Worm (Caenorhabditis elegans) whole organism, young adult: ENCODE results near the gene F55G11.8.

Experiments used
- B0035.1 ChIP-seq: sonication (generic microtip); optimal IDR thresholded peaks from 2 replicates; lab custom pipeline; 2016; ENCODE audit warnings: missing genetic modification characterization, mild to moderate bottlenecking, missing compliant biosample characterization, missing genotype, missing genetic modification reagents
- B0261.1 ChIP-seq: sonication (generic microtip); optimal IDR thresholded peaks from 2 replicates; lab custom pipeline; 2016; ENCODE audit warnings: mild to moderate bottlenecking, missing genetic modification characterization, moderate library complexity, missing compliant biosample characterization
- B0336.3 ChIP-seq: fragments of 200-800 bp; sonication (Bioruptor generic); IDR thresholded peaks from 2 replicates; pipeline ENCODE4 v1.3.6; 2022; ENCODE audit warnings: missing genetic modification characterization, missing compliant biosample characterization
- F23B12.7 ChIP-seq: sonication (generic microtip); optimal IDR thresholded peaks from 2 replicates; lab custom pipeline; 2017; ENCODE audit warnings: missing genetic modification characterization, mild to moderate bottlenecking, missing compliant biosample characterization, antibody characterized with exemption, moderate library complexity; ENCODE audit not compliant: insufficient read depth
- F57C9.4 ChIP-seq: sonication (generic microtip); optimal IDR thresholded peaks from 2 replicates; lab custom pipeline; 2017; ENCODE audit warnings: mild to moderate bottlenecking, missing genetic modification characterization, missing compliant biosample characterization
- K12H6.12 ChIP-seq: fragments of 200-800 bp; sonication (Bioruptor generic); optimal IDR thresholded peaks from 2 replicates; lab custom pipeline; 2018; ENCODE audit warnings: mild to moderate bottlenecking, missing genetic modification characterization, missing compliant biosample characterization
- Y53F4B.3 ChIP-seq: fragments of 200-800 bp; sonication (Bioruptor generic); IDR thresholded peaks from 2 replicates; pipeline ENCODE4 v1.3.6; 2022; ENCODE audit warnings: missing genetic modification reagents, missing genetic modification characterization, missing compliant biosample characterization
- aptf-3 ChIP-seq: fragments of 200-800 bp; sonication (Bioruptor generic); IDR thresholded peaks from 2 replicates; pipeline ENCODE4 v1.3.6; 2022; ENCODE audit warnings: missing genetic modification characterization, missing compliant biosample characterization
- attf-5 ChIP-seq: fragments of 200-800 bp; sonication (Bioruptor generic); optimal IDR thresholded peaks from 2 replicates; lab custom pipeline; 2018; ENCODE audit warnings: mild to moderate bottlenecking, missing genetic modification characterization, missing compliant biosample characterization
- bed-2 ChIP-seq: fragments of 200-800 bp; sonication (Bioruptor generic); IDR thresholded peaks from 2 replicates; pipeline ENCODE4 v1.3.6; 2022; ENCODE audit warnings: missing genetic modification reagents, missing genetic modification characterization, missing compliant biosample characterization
- cebp-2 ChIP-seq: fragments of 200-800 bp; sonication (Bioruptor generic); IDR thresholded peaks from 2 replicates; pipeline ENCODE4 v1.3.6; 2022; ENCODE audit warnings: missing genetic modification characterization, missing compliant biosample characterization
- ceh-27 ChIP-seq: fragments of 200-800 bp; sonication (Bioruptor generic); optimal IDR thresholded peaks from 2 replicates; lab custom pipeline; 2018; ENCODE audit warnings: mild to moderate bottlenecking, missing genetic modification characterization, moderate library complexity, missing compliant biosample characterization
- ceh-91 ChIP-seq: fragments of 200-800 bp; sonication (Bioruptor generic); IDR thresholded peaks from 2 replicates; pipeline ENCODE4 v1.3.6; 2022; ENCODE audit warnings: missing genetic modification reagents, missing genetic modification characterization, missing compliant biosample characterization
- chd-7 ChIP-seq: sonication (generic microtip); optimal IDR thresholded peaks from 2 replicates; lab custom pipeline; 2016; ENCODE audit warnings: mild to moderate bottlenecking, missing genetic modification characterization, moderate library complexity, missing compliant biosample characterization
- dox-1 ChIP-seq: fragments of 200-800 bp; sonication (Bioruptor generic); IDR thresholded peaks from 2 replicates; pipeline ENCODE4 v1.3.6; 2022; ENCODE audit warnings: missing genetic modification reagents, missing genetic modification characterization, missing compliant biosample characterization
- dpff-1 ChIP-seq: sonication (generic microtip); optimal IDR thresholded peaks from 2 replicates; lab custom pipeline; 2017; ENCODE audit warnings: mild to moderate bottlenecking, missing genetic modification characterization, missing compliant biosample characterization
- dpl-1 ChIP-seq: fragments of 150-350 bp; optimal IDR thresholded peaks from 2 replicates; lab custom pipeline; 2014; ENCODE audit warnings: missing biosample characterization, missing genetic modification reagents, missing genetic modification characterization
- egl-44 ChIP-seq: fragments of 200-800 bp; sonication (Bioruptor generic); IDR thresholded peaks from 2 replicates; pipeline ENCODE4 v1.3.6; 2022; ENCODE audit warnings: missing genetic modification reagents, missing genetic modification characterization, missing compliant biosample characterization
- egrh-3 ChIP-seq: fragments of 200-800 bp; sonication (Bioruptor generic); IDR thresholded peaks from 2 replicates; pipeline ENCODE4 v1.3.6; 2022; ENCODE audit warnings: missing genetic modification reagents, missing genetic modification characterization, missing compliant biosample characterization
- fkh-3 ChIP-seq: sonication (generic microtip); optimal IDR thresholded peaks from 2 replicates; lab custom pipeline; 2016; ENCODE audit warnings: mild to moderate bottlenecking, missing genetic modification characterization, missing compliant biosample characterization
- gei-17 ChIP-seq: fragments of 200-800 bp; sonication (Bioruptor generic); optimal IDR thresholded peaks from 2 replicates; lab custom pipeline; 2018; ENCODE audit warnings: mild to moderate bottlenecking, missing genetic modification characterization, missing compliant biosample characterization
- him-1 ChIP-seq: sonication (generic microtip); optimal IDR thresholded peaks from 2 replicates; lab custom pipeline; 2016; ENCODE audit warnings: missing genotype, missing genetic modification reagents, missing genetic modification characterization, missing compliant biosample characterization
- hmg-1.2 ChIP-seq: fragments of 200-800 bp; sonication (Bioruptor generic); IDR thresholded peaks from 2 replicates; pipeline ENCODE4 v1.3.6; 2022; ENCODE audit warnings: missing genetic modification reagents, missing genetic modification characterization, missing compliant biosample characterization
- hmg-20 ChIP-seq: fragments of 200-800 bp; sonication (Bioruptor generic); IDR thresholded peaks from 2 replicates; pipeline ENCODE4 v1.3.6; 2022; ENCODE audit warnings: missing genetic modification reagents, missing genetic modification characterization, missing compliant biosample characterization
- lin-26 ChIP-seq: fragments of 200-800 bp; sonication (Bioruptor generic); IDR thresholded peaks from 2 replicates; pipeline ENCODE4 v1.3.6; 2022; ENCODE audit warnings: missing genetic modification reagents, missing genetic modification characterization, missing compliant biosample characterization
- lin-54 ChIP-seq: fragments of 200-800 bp; sonication (Bioruptor generic); optimal IDR thresholded peaks from 2 replicates; lab custom pipeline; 2018; ENCODE audit warnings: mild to moderate bottlenecking, missing genetic modification characterization, missing compliant biosample characterization
- lir-1 ChIP-seq: fragments of 200-800 bp; sonication (Bioruptor generic); conservative IDR thresholded peaks from 2 replicates; pipeline ENCODE4 v1.3.6; 2022; ENCODE audit warnings: missing genetic modification reagents, missing genetic modification characterization, missing compliant biosample characterization
- madf-6 ChIP-seq: fragments of 200-800 bp; sonication (Bioruptor generic); IDR thresholded peaks from 2 replicates; pipeline ENCODE4 v1.3.6; 2022; ENCODE audit warnings: missing genetic modification reagents, missing genetic modification characterization, missing compliant biosample characterization
- mcd-1 ChIP-seq: fragments of 200-800 bp; sonication (Bioruptor generic); IDR thresholded peaks from 2 replicates; pipeline ENCODE4 v1.3.6; 2022; ENCODE audit warnings: missing genetic modification reagents, missing genetic modification characterization, missing compliant biosample characterization
- nfya-2 ChIP-seq: fragments of 200-800 bp; sonication (Bioruptor generic); IDR thresholded peaks from 2 replicates; pipeline ENCODE4 v1.3.6; 2022; ENCODE audit warnings: missing genetic modification reagents, missing genetic modification characterization, missing compliant biosample characterization
- nhr-120 ChIP-seq: fragments of 200-800 bp; sonication (Bioruptor generic); IDR thresholded peaks from 2 replicates; pipeline ENCODE4 v1.3.6; 2022; ENCODE audit warnings: missing genetic modification characterization, missing compliant biosample characterization
- nhr-27 ChIP-seq: fragments of 200-800 bp; sonication (Bioruptor generic); optimal IDR thresholded peaks from 2 replicates; lab custom pipeline; 2018; ENCODE audit warnings: mild to moderate bottlenecking, missing genetic modification characterization, moderate library complexity, missing compliant biosample characterization
- nhr-80 ChIP-seq: sonication (generic microtip); optimal IDR thresholded peaks from 2 replicates; lab custom pipeline; 2016; ENCODE audit warnings: missing genetic modification characterization, missing compliant biosample characterization
- rec-8 ChIP-seq, 2 experiments: sonication (generic microtip); optimal IDR thresholded peaks; 2 replicates each; lab custom pipeline; 2016; ENCODE audit warnings: mild to moderate bottlenecking in 2 of 2, missing genetic modification characterization in 2 of 2, missing genetic modification reagents in 2 of 2, missing genotype in 2 of 2, missing biosample characterization in 1 of 2, missing compliant biosample characterization in 1 of 2, moderate library complexity in 1 of 2
- sea-2 ChIP-seq: fragments of 200-800 bp; sonication (Bioruptor generic); IDR thresholded peaks from 2 replicates; pipeline ENCODE4 v1.3.6; 2022; ENCODE audit warnings: missing genetic modification characterization, missing compliant biosample characterization
- unc-130 ChIP-seq: sonication (generic microtip); optimal IDR thresholded peaks from 2 replicates; lab custom pipeline; 2016; ENCODE audit warnings: missing genetic modification reagents, missing genetic modification characterization, missing compliant biosample characterization
- zfh-2 ChIP-seq: fragments of 200-800 bp; sonication (Bioruptor generic); conservative IDR thresholded peaks from 2 replicates; pipeline ENCODE4 v1.3.6; 2022; ENCODE audit warnings: missing genetic modification reagents, missing genetic modification characterization, missing compliant biosample characterization
- ztf-18 ChIP-seq: sonication (generic microtip); optimal IDR thresholded peaks from 2 replicates; lab custom pipeline; 2016; ENCODE audit warnings: missing genotype, mild to moderate bottlenecking, missing genetic modification characterization, missing compliant biosample characterization
- ztf-25 ChIP-seq: fragments of 200-800 bp; sonication (Bioruptor generic); IDR thresholded peaks from 2 replicates; pipeline ENCODE4 v1.3.6; 2022; ENCODE audit warnings: missing genetic modification reagents, missing genetic modification characterization, missing compliant biosample characterization
- ztf-3 ChIP-seq: fragments of 200-800 bp; sonication (Bioruptor generic); optimal IDR thresholded peaks from 2 replicates; lab custom pipeline; 2018; ENCODE audit warnings: mild to moderate bottlenecking, missing genetic modification characterization, missing compliant biosample characterization

F55G11.8 gene

ce11 chrIV:12962564-12962963 is at the start of gene F55G11.8:
F55G11.8 (plus strand) TSS chrIV:12962808.
- TF ChIP-seq F57C9.4 (tag; lab: Kevin White, UChicago) (no peak), ztf-25 (GFP tag; lab: Robert Waterston, UW) (no peak), nhr-80 (tag; lab: Kevin White, UChicago) (peak; percentile 34), cebp-2 (GFP tag; lab: Robert Waterston, UW) (no peak), dox-1 (no peak), fkh-3 (tag; lab: Kevin White, UChicago) (no peak), lir-1 (GFP tag; lab: Robert Waterston, UW) (no peak)

DNA sequence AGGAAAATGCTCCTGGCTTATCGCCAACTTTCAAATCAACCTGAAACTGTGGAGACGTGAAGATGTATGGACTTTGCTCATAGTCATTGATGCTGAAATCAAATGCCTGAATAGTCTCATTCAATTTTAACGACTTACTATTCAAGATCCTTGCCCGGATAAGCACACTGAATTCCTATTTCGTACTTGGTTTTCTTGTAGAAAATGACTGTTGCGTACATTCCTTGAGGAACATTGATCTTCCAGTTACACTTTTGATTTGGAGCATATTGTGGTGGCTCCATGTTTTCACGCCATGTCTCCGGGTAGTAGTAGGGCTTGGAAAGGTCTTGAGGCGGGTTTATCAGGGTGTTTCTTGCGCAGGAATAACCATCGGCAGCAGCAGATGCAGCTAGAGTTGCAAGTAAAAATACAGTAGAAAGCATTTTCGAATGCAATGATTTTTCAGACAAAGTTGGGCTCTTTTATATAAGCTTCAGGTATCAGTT is 48.0 kb upstream of the F55G11.8 start, which contains the start of gene irg-6:
Gene irg-6, minus strand, starts transcription at position 438 of the 488 bp plus-strand sequence.
- TF ChIP-seq rec-8 (tag; optimal IDR thresholded peaks at IDR 0.05; lab: Kevin White, UChicago) (no peak), ceh-91 (GFP tag; lab: Robert Waterston, UW) (no peak), lin-54 (GFP tag; lab: Kevin White, UChicago) (no peak), hmg-20 (GFP tag; lab: Robert Waterston, UW) (no peak), B0336.3 (GFP tag; lab: Robert Waterston, UW) (no peak), B0035.1 (tag; lab: Kevin White, UChicago) (no peak), aptf-3 (GFP tag; lab: Robert Waterston, UW) (no peak), chd-7 (no peak), gei-17 (GFP tag; lab: Kevin White, UChicago) (no peak), egl-44 (GFP tag; lab: Robert Waterston, UW) (no peak), Y53F4B.3 (GFP tag; lab: Robert Waterston, UW) (no peak), bed-2 (GFP tag; lab: Robert Waterston, UW) (no peak), attf-5 (GFP tag; lab: Kevin White, UChicago) (no peak), sea-2 (no peak), F23B12.7 (no peak)

ce11 chrIV:12915479-12915878 is 47.1 kb upstream of the F55G11.8 start, which contains the start of gene srz-15:
srz-15 (plus strand) TSS chrIV:12915779.
- no peak for TF ChIP-seq attf-5 (GFP tag; lab: Kevin White, UChicago)
- no peak for TF ChIP-seq ztf-25 (GFP tag; lab: Robert Waterston, UW)
- TF ChIP-seq zfh-2 (GFP tag; lab: Robert Waterston, UW), result no peak
- TF ChIP-seq dpl-1 (GFP tag; lab: Kevin White, UChicago), result no peak
- TF ChIP-seq lin-26 (GFP tag; lab: Robert Waterston, UW), result no peak
- no peak for TF ChIP-seq ceh-27
- no peak for TF ChIP-seq nhr-120 (GFP tag; lab: Robert Waterston, UW)
- no peak for TF ChIP-seq Y53F4B.3 (GFP tag; lab: Robert Waterston, UW)
- TF ChIP-seq ceh-91 (GFP tag; lab: Robert Waterston, UW), result no peak
- no peak for TF ChIP-seq sea-2
- TF ChIP-seq madf-6, result no peak
- no peak for TF ChIP-seq B0336.3 (GFP tag; lab: Robert Waterston, UW)
- no peak for TF ChIP-seq B0261.1 (tag; lab: Kevin White, UChicago)
- TF ChIP-seq him-1 (tag; lab: Kevin White, UChicago), result no peak
- TF ChIP-seq nfya-2 (GFP tag; lab: Robert Waterston, UW), result no peak
- TF ChIP-seq K12H6.12 (tag; lab: Kevin White, UChicago), result no peak

ce11 chrIV:12918256-12918655 is 44.4 kb upstream of the F55G11.8 start, which contains the start of gene C32H11.3:
C32H11.3 (plus strand) TSS chrIV:12918556.
- TF ChIP-seq unc-130 (GFP tag; lab: Kevin White, UChicago) (no peak), ztf-18 (tag; lab: Kevin White, UChicago) (no peak), ztf-3 (GFP tag; lab: Kevin White, UChicago) (no peak), hmg-1.2 (GFP tag; lab: Robert Waterston, UW) (no peak), dpff-1 (tag; lab: Kevin White, UChicago) (no peak), nhr-27 (no peak), madf-6 (no peak), F57C9.4 (tag; lab: Kevin White, UChicago) (no peak), mcd-1 (GFP tag; lab: Robert Waterston, UW) (no peak), egrh-3 (GFP tag; lab: Robert Waterston, UW) (no peak)
